Worm (Caenorhabditis elegans) whole organism, L4 larva: ENCODE measurements around the gene kin-26.

Experiments
- ama-1 ChIP-seq: fragments of 150-350 bp; optimal IDR thresholded peaks from 2 replicates; lab custom pipeline; 2014; ENCODE audit warnings: inconsistent platforms, mixed read lengths
- fkh-10 ChIP-seq: fragments of 150-350 bp; optimal IDR thresholded peaks from 2 replicates; lab custom pipeline; 2014; ENCODE audit warnings: missing biosample characterization, missing genetic modification reagents, missing genetic modification characterization
- lsy-2 ChIP-seq, 2 experiments: fragments of 150-350 bp in 1 of 2; sonication (generic microtip) in 1 of 2; optimal IDR thresholded peaks; 2 replicates each; lab custom pipeline; 2014 to 2017; ENCODE audit warnings: missing biosample characterization in 2 of 2, missing genetic modification characterization in 2 of 2

DNA sequence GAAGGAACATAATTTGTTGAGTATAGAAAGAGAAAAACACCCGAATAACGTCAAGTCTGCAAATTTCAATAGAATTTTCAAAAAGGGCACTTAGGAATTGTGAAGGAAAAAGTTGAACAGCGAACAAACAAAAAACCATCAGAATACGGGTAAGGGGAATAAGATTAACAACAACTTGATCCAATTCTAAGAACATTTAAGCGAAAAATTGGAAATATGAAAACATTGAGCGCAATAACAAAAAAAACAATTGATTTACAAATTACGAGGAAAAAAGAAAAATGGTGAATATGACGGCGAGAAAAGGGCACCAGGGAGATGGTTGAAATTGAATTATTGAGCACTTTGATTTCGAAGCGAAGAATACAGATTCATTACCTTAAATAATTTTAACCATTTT is 39.2 kb upstream of the kin-26 start:
- TF ChIP-seq fkh-10 (no peak), ama-1 (lab: Kevin White, UChicago) (no peak), lsy-2 (tag; optimal IDR thresholded peaks at IDR 0.05; lab: Kevin White, UChicago) (no peak)
